Worm (Caenorhabditis elegans): ENCODE measurements around the gene mel-32.
A peak's percentile ranks its signal among the peaks of the same experiment; 100 is the strongest.

Gene mel-32

ce11 chrIII:6476380-6476779, 33.6 kb upstream of the mel-32 start:
- TF ChIP-seq Y56A3A.18 (GFP tag; IDR thresholded peaks at IDR 0.05) (no peak), Y53F4B.3 (GFP tag; IDR thresholded peaks at IDR 0.05) (no peak), lag-1 (GFP tag; IDR thresholded peaks at IDR 0.05) (no peak), nfya-2 (GFP tag; IDR thresholded peaks at IDR 0.05) (no peak), tbx-9 (tag; optimal IDR thresholded peaks at IDR 0.05; ENCODE audit: borderline replicate concordance) (no peak), atf-7 (tag; optimal IDR thresholded peaks at IDR 0.05) (no peak), zim-3 (tag; optimal IDR thresholded peaks at IDR 0.05) (no peak), snpc-1.3 (tag; optimal IDR thresholded peaks at IDR 0.05; ENCODE audit: insufficient read depth) (no peak), ekl-4 (GFP tag; IDR thresholded peaks at IDR 0.05) (no peak), C17E4.6 (GFP tag; IDR thresholded peaks at IDR 0.05) (no peak)

- TF ChIP-seq hrde-1 (tag; optimal IDR thresholded peaks at IDR 0.05; ENCODE audit: borderline replicate concordance): peak; percentile 27
- no peak for TF ChIP-seq ztf-28 (GFP tag; IDR thresholded peaks at IDR 0.05)
Measured at ce11 chrIII:6471451-6471850, 28.7 kb upstream of the mel-32 start, which contains the start of gene wht-6. TSS of gene wht-6 (plus strand) at chrIII:6471751.

- no peak for TF ChIP-seq nhr-120 (GFP tag; IDR thresholded peaks at IDR 0.05)
- TF ChIP-seq hsf-1 (GFP tag; IDR thresholded peaks at IDR 0.05): no peak
- no peak for TF ChIP-seq fkh-3 (tag; optimal IDR thresholded peaks at IDR 0.05)
- no peak for TF ChIP-seq ceh-40 (GFP tag; IDR thresholded peaks at IDR 0.05)
- no peak for TF ChIP-seq snpc-4 (GFP tag; optimal IDR thresholded peaks at IDR 0.05)
- TF ChIP-seq snpc-4 (tag; optimal IDR thresholded peaks at IDR 0.05): no peak
- no peak for TF ChIP-seq attf-3 (GFP tag; conservative IDR thresholded peaks at IDR 0.05)
Measured at ce11 chrIII:6467005-6467404, 24.2 kb upstream of the mel-32 start, which contains the start of gene T26A5.2. TSS of gene T26A5.2 (plus strand) at chrIII:6467305.

ce11 chrIII:6464913-6465312, 22.1 kb upstream of the mel-32 start, which contains the start of gene nduf-2.2:
TSS of gene nduf-2.2 (plus strand) at chrIII:6465222.
- TF ChIP-seq D2030.7 (GFP tag; IDR thresholded peaks at IDR 0.05): 0 out of 2 replicates have a peak, but pooled peaks have one; percentile 15
- no peak for TF ChIP-seq attf-5 (GFP tag; optimal IDR thresholded peaks at IDR 0.05)
- TF ChIP-seq ztf-18 (tag; optimal IDR thresholded peaks at IDR 0.05): no peak
- TF ChIP-seq egl-18 (GFP tag; IDR thresholded peaks at IDR 0.05): no peak
- TF ChIP-seq dox-1 (GFP tag; IDR thresholded peaks at IDR 0.05): no peak
- TF ChIP-seq F55B11.4 (tag; optimal IDR thresholded peaks at IDR 0.05; ENCODE audit: borderline replicate concordance, insufficient read depth): no peak
- no peak for TF ChIP-seq ets-4 (GFP tag; optimal IDR thresholded peaks at IDR 0.05)
- TF ChIP-seq egl-44 (GFP tag; IDR thresholded peaks at IDR 0.05): no peak
- TF ChIP-seq nfya-2 (GFP tag; IDR thresholded peaks at IDR 0.05): no peak
- TF ChIP-seq ccch-3 (GFP tag; optimal IDR thresholded peaks at IDR 0.05): no peak
- no peak for TF ChIP-seq ceh-58 (GFP tag; IDR thresholded peaks at IDR 0.05)
- no peak for TF ChIP-seq somi-1 (GFP tag; optimal IDR thresholded peaks at IDR 0.05)
- TF ChIP-seq mel-28 (tag; optimal IDR thresholded peaks at IDR 0.05; ENCODE audit: borderline replicate concordance): no peak
- no peak for TF ChIP-seq Y53G8AR.9 (GFP tag; conservative IDR thresholded peaks at IDR 0.05)
- TF ChIP-seq hsf-1 (GFP tag; IDR thresholded peaks at IDR 0.05): no peak
- no peak for TF ChIP-seq fkh-3 (tag; optimal IDR thresholded peaks at IDR 0.05)
- TF ChIP-seq lsl-1 (GFP tag; optimal IDR thresholded peaks at IDR 0.05): peak; percentile 85
- peak; percentile 84 for TF ChIP-seq F33H1.4 (GFP tag; IDR thresholded peaks at IDR 0.05)
- peak; percentile 6 for TF ChIP-seq efl-1 (GFP tag; optimal IDR thresholded peaks at IDR 0.05)
- peak; percentile 24 for TF ChIP-seq lin-54 (GFP tag; optimal IDR thresholded peaks at IDR 0.05)
- TF ChIP-seq hrde-1 (tag; optimal IDR thresholded peaks at IDR 0.05; ENCODE audit: borderline replicate concordance): no peak
- no peak for TF ChIP-seq let-526 (GFP tag; IDR thresholded peaks at IDR 0.05)
- TF ChIP-seq T07F8.4 (tag; optimal IDR thresholded peaks at IDR 0.05): no peak
- TF ChIP-seq B0261.1 (tag; optimal IDR thresholded peaks at IDR 0.05): no peak
- TF ChIP-seq egrh-3 (GFP tag; IDR thresholded peaks at IDR 0.05): no peak
- TF ChIP-seq ceh-79 (tag; optimal IDR thresholded peaks at IDR 0.05): no peak
- no peak for TF ChIP-seq Y53F4B.3 (GFP tag; IDR thresholded peaks at IDR 0.05)
- TF ChIP-seq B0019.2 (GFP tag; conservative IDR thresholded peaks at IDR 0.05): no peak
- TF ChIP-seq xnd-1 (tag; optimal IDR thresholded peaks at IDR 0.05): peak; percentile 23
- TF ChIP-seq madf-6 (GFP tag; IDR thresholded peaks at IDR 0.05): peak; percentile 67

Data from whole organism, young adult.